Worm (Caenorhabditis elegans): ENCODE results near the gene R74.8.

DNA sequence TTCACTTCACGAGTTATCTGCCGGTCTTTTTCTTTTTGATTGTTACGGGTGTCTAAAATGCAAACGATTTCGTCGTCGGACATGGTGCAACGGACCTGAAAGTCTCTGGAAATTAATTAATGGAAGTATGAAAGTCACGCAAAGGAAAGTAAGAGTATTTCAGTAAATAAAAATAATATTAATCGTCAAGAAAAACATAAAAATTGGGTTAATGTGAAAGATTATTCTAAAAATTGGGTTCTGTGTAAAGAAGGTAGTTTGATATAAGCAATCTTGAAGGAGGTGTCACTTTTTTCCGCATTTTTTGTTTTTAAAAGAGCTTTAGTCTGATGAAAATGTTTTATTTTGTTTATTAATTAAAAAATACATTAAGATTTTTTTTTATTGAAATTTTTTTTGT, 48.8 kb upstream of the R74.8 start, which contains the start of gene C16C10.9:
- no peak for TF ChIP-seq ref-2 (tag; optimal IDR thresholded peaks at IDR 0.05)
- TF ChIP-seq nhr-11 (tag; optimal IDR thresholded peaks at IDR 0.05), result no peak
- no peak for TF ChIP-seq hlh-8 (tag; optimal IDR thresholded peaks at IDR 0.05)
- TF ChIP-seq ceh-45 (GFP tag; IDR thresholded peaks at IDR 0.05), result no peak
- no peak for TF ChIP-seq tbx-2 (tag; optimal IDR thresholded peaks at IDR 0.05)
- TF ChIP-seq pros-1 (tag; optimal IDR thresholded peaks at IDR 0.05), result no peak
- no peak for TF ChIP-seq ceh-19 (GFP tag; optimal IDR thresholded peaks at IDR 0.05)
- TF ChIP-seq ceh-9 (tag; optimal IDR thresholded peaks at IDR 0.05), result no peak
- TF ChIP-seq ttx-3 (tag; optimal IDR thresholded peaks at IDR 0.05), result no peak
